Fruit fly (Drosophila melanogaster) whole organism: ENCODE results near the gene Phs.

Experiments used
- CG8478 ChIP-seq: fragments of >200 bp; optimal IDR thresholded peaks from 2 replicates; lab custom pipeline; 2018; ENCODE audit warnings: inconsistent platforms
- Dll ChIP-seq: fragments of >200 bp; optimal IDR thresholded peaks from 2 replicates; lab custom pipeline; 2017
- EcR ChIP-seq, 2 experiments: fragments of >200 bp; optimal IDR thresholded peaks; 2 replicates each; lab custom pipeline; 2017; ENCODE audit warnings: missing biosample characterization in 2 of 2, missing genetic modification characterization in 2 of 2, missing genetic modification reagents in 2 of 2
- pan ChIP-seq: fragments of >200 bp; optimal IDR thresholded peaks from 2 replicates; lab custom pipeline; 2017
- psq ChIP-seq: fragments of >200 bp; optimal IDR thresholded peaks from 2 replicates; lab custom pipeline; 2017
- usp ChIP-seq: fragments of >200 bp; optimal IDR thresholded peaks from 2 replicates; lab custom pipeline; 2017; ENCODE audit warnings: missing biosample characterization, missing genetic modification characterization, mixed read lengths

DNA sequence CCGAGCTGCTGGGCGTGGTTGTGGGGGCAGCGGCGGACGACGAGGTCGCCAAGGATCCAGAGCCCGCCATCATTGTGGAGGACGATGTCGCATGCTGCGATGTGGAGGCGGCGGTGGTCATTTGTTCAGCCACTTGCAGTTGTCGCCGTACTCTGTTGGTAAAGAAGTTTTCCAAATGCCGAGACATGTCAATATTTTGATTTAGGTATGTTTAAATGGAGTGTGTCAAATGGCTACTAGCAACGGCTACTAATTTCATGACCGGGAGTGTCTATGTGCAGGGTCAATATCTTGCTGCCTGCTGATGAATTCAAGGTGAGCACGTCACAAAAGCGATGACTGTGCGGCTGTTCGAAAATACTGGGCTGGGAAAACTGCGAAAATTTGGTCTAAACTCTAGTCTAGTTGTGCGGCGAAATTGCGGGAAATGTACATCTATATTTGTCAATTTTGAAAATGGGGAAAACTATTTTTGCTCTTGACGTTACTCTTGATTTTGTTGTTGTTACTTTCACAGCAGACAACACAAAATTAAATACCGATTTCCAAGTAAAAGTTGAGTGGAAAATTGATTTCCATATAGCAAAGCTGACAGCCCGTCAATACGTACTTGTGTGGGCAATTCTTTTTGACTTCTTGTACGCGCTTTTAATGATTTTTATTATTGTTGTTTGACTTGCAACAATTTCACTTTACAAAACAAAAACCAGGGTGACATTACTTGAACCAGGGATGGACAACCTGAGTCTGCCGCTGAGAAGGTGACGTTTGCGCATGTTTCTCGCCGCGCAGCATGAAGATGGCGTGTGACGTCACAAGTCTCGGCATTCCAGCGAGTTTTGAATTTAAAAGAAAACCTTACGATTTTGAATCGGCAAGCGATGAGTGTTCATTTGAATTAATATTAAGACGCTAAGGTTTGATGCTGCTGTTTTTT lies 32.0 kb upstream of the Phs start, which contains the start of gene CG7656:
- TF ChIP-seq usp (no peak), CG8478 (lab: Kevin White, UChicago) (no peak), psq (lab: Kevin White, UChicago) (no peak), Dll (lab: Kevin White, UChicago) (no peak), EcR (GFP tag; optimal IDR thresholded peaks at IDR 0.05; lab: Kevin White, UChicago) (no peak), pan (no peak)
